Fruit fly (Drosophila melanogaster) whole organism, embryonic: ENCODE measurements around the gene CG12659.

Experiments used
- B-H2 ChIP-seq: fragments of 200-800 bp; sonication (Bioruptor generic); optimal IDR thresholded peaks from 2 replicates; lab custom pipeline; 2018; ENCODE audit warnings: missing biosample characterization, mild to moderate bottlenecking, missing genetic modification characterization
- Bdp1 ChIP-seq: fragments of 200-800 bp; sonication (Bioruptor generic); optimal IDR thresholded peaks from 3 replicates; lab custom pipeline; 2016; ENCODE audit warnings: missing biosample characterization, missing genetic modification characterization
- CG10321 ChIP-seq: fragments of 200-800 bp; sonication (Bioruptor generic); IDR thresholded peaks from 2 replicates; pipeline ENCODE4 v1.3.6; 2022; ENCODE audit warnings: missing biosample characterization, missing genetic modification characterization
- CG10431 ChIP-seq: fragments of 200-800 bp; sonication (Bioruptor generic); optimal IDR thresholded peaks from 3 replicates; lab custom pipeline; 2018; ENCODE audit warnings: missing biosample characterization, mild to moderate bottlenecking, missing genetic modification characterization
- CG11085 ChIP-seq: fragments of 200-800 bp; sonication (Bioruptor generic); IDR thresholded peaks from 2 replicates; pipeline ENCODE4 v1.3.6; 2022; ENCODE audit warnings: missing biosample characterization, missing genetic modification characterization
- CG12391 ChIP-seq: fragments of 200-800 bp; sonication (Bioruptor generic); optimal IDR thresholded peaks from 3 replicates; lab custom pipeline; 2018; ENCODE audit warnings: missing biosample characterization, mild to moderate bottlenecking, missing genetic modification characterization, moderate library complexity
- CG13775 ChIP-seq: fragments of 200-800 bp; sonication (Bioruptor generic); optimal IDR thresholded peaks from 3 replicates; lab custom pipeline; 2017; ENCODE audit warnings: missing biosample characterization, mild to moderate bottlenecking, missing genetic modification characterization
- CG18011 ChIP-seq: fragments of 200-800 bp; sonication (Bioruptor generic); optimal IDR thresholded peaks from 2 replicates; lab custom pipeline; 2017; ENCODE audit warnings: missing biosample characterization, missing genetic modification characterization, mild to moderate bottlenecking, moderate library complexity, missing genotype
- CG2202 ChIP-seq: fragments of 200-800 bp; sonication (Bioruptor generic); optimal IDR thresholded peaks from 2 replicates; lab custom pipeline; 2018; ENCODE audit warnings: missing biosample characterization, mild to moderate bottlenecking, missing genetic modification characterization
- CG33213 ChIP-seq: fragments of 200-800 bp; sonication (Bioruptor generic); optimal IDR thresholded peaks from 3 replicates; lab custom pipeline; 2016; ENCODE audit warnings: missing biosample characterization, missing genetic modification characterization
- CG34422 ChIP-seq: fragments of 200-800 bp; sonication (Bioruptor generic); IDR thresholded peaks from 3 replicates; pipeline ENCODE4 v1.3.6; 2022; ENCODE audit warnings: missing biosample characterization, missing genetic modification characterization
- CG3995 ChIP-seq: fragments of 200-800 bp; sonication (Bioruptor generic); optimal IDR thresholded peaks from 3 replicates; lab custom pipeline; 2016; ENCODE audit warnings: missing biosample characterization, missing genetic modification characterization
- CG4404 ChIP-seq: fragments of 200-800 bp; sonication (Bioruptor generic); IDR thresholded peaks from 2 replicates; pipeline ENCODE4 v1.3.6; 2022; ENCODE audit warnings: missing biosample characterization, missing genetic modification characterization
- CG5180 ChIP-seq: fragments of 200-800 bp; sonication (Bioruptor generic); optimal IDR thresholded peaks from 3 replicates; lab custom pipeline; 2017; ENCODE audit warnings: missing biosample characterization, missing genetic modification characterization, mild to moderate bottlenecking, moderate library complexity, missing genetic modification reagents
- CG8089 ChIP-seq: fragments of 200-800 bp; sonication (Bioruptor generic); optimal IDR thresholded peaks from 3 replicates; lab custom pipeline; 2016; ENCODE audit warnings: missing biosample characterization, missing genetic modification characterization
- CG8765 ChIP-seq: fragments of 200-800 bp; sonication (Bioruptor generic); IDR thresholded peaks from 2 replicates; pipeline ENCODE4 v1.3.6; 2022; ENCODE audit warnings: missing biosample characterization, missing genetic modification characterization
- CG8924 ChIP-seq: fragments of 200-800 bp; optimal IDR thresholded peaks from 3 replicates; lab custom pipeline; 2019; ENCODE audit warnings: missing biosample characterization, mild to moderate bottlenecking, missing genetic modification characterization, moderate library complexity
- CG9609 ChIP-seq: fragments of 200-800 bp; sonication (Bioruptor generic); optimal IDR thresholded peaks from 3 replicates; lab custom pipeline; 2016; ENCODE audit warnings: missing biosample characterization, missing genetic modification characterization
- D19A ChIP-seq: fragments of 200-800 bp; optimal IDR thresholded peaks from 3 replicates; lab custom pipeline; 2019; ENCODE audit warnings: missing biosample characterization, mild to moderate bottlenecking, missing genetic modification characterization, moderate library complexity
- HHEX ChIP-seq: fragments of 200-800 bp; sonication (Bioruptor generic); optimal IDR thresholded peaks from 3 replicates; lab custom pipeline; 2017; ENCODE audit warnings: missing biosample characterization, mild to moderate bottlenecking, missing genetic modification characterization, missing genetic modification reagents
- Hand ChIP-seq: fragments of 200-800 bp; sonication (Bioruptor generic); optimal IDR thresholded peaks from 2 replicates; lab custom pipeline; 2017; ENCODE audit warnings: mild to moderate bottlenecking, missing biosample characterization, missing genetic modification reagents, missing genetic modification characterization
- Hmx ChIP-seq: fragments of 200-800 bp; sonication (Bioruptor generic); optimal IDR thresholded peaks from 2 replicates; lab custom pipeline; 2016; ENCODE audit warnings: missing biosample characterization, missing genetic modification characterization
- Hr78 ChIP-seq, 2 experiments: fragments of 200-800 bp in 1 of 2; fragments of >200 bp in 1 of 2; sonication (Bioruptor generic) in 1 of 2; optimal IDR thresholded peaks; 2 replicates each; lab custom pipeline; 2017 to 2019; ENCODE audit warnings: missing biosample characterization in 2 of 2, missing genetic modification characterization in 2 of 2, mild to moderate bottlenecking in 1 of 2, moderate library complexity in 1 of 2
- MESR4 ChIP-seq: fragments of 200-800 bp; sonication (Bioruptor generic); optimal IDR thresholded peaks from 2 replicates; lab custom pipeline; 2018; ENCODE audit warnings: missing biosample characterization, mild to moderate bottlenecking, missing genetic modification characterization, moderate library complexity
- Oaz ChIP-seq: fragments of 200-800 bp; sonication (Bioruptor generic); IDR thresholded peaks from 2 replicates; pipeline ENCODE4 v1.3.6; 2022; ENCODE audit warnings: missing biosample characterization, missing genetic modification characterization
- Sry-β ChIP-seq: fragments of 200-800 bp; sonication (Bioruptor generic); optimal IDR thresholded peaks from 2 replicates; lab custom pipeline; 2018; ENCODE audit warnings: missing biosample characterization, mild to moderate bottlenecking, missing genetic modification characterization, moderate library complexity
- Tbp ChIP-seq: fragments of >200 bp; optimal IDR thresholded peaks from 2 replicates; lab custom pipeline; 2018; ENCODE audit warnings: missing biosample characterization, missing genetic modification characterization
- Vsx1 ChIP-seq: fragments of 200-800 bp; sonication (Bioruptor generic); optimal IDR thresholded peaks from 2 replicates; lab custom pipeline; 2017; ENCODE audit warnings: missing biosample characterization, mild to moderate bottlenecking, missing genetic modification characterization, missing genetic modification reagents
- ara ChIP-seq: fragments of 200-800 bp; sonication (Bioruptor generic); IDR thresholded peaks from 2 replicates; pipeline ENCODE4 v1.3.6; 2022; ENCODE audit warnings: missing biosample characterization, missing genetic modification characterization
- bbx ChIP-seq: fragments of 200-800 bp; sonication (Bioruptor generic); IDR thresholded peaks from 2 replicates; pipeline ENCODE4 v1.3.6; 2022; ENCODE audit warnings: missing biosample characterization, missing genetic modification characterization; ENCODE audit not compliant: partially characterized antibody
- bcd ChIP-seq: fragments of 200-800 bp; sonication (Bioruptor generic); optimal IDR thresholded peaks from 2 replicates; lab custom pipeline; 2017; ENCODE audit warnings: missing biosample characterization, mild to moderate bottlenecking, missing genetic modification characterization
- cad ChIP-seq: fragments of >200 bp; optimal IDR thresholded peaks from 2 replicates; lab custom pipeline; 2017; ENCODE audit warnings: missing biosample characterization, missing genetic modification characterization
- cg ChIP-seq: fragments of 200-800 bp; sonication (Bioruptor generic); optimal IDR thresholded peaks from 3 replicates; lab custom pipeline; 2019; ENCODE audit warnings: missing biosample characterization, mild to moderate bottlenecking, missing genetic modification characterization, moderate library complexity
- crol ChIP-seq: fragments of 200-800 bp; sonication (Bioruptor generic); IDR thresholded peaks from 2 replicates; pipeline ENCODE4 v1.3.6; 2022; ENCODE audit warnings: missing biosample characterization, missing genetic modification characterization
- cwo ChIP-seq: fragments of 200-800 bp; sonication (Bioruptor generic); optimal IDR thresholded peaks from 3 replicates; lab custom pipeline; 2017; ENCODE audit warnings: missing biosample characterization, missing genetic modification characterization, mild to moderate bottlenecking, moderate library complexity, missing genetic modification reagents
- ems ChIP-seq: fragments of 200-800 bp; sonication (Bioruptor generic); optimal IDR thresholded peaks from 3 replicates; lab custom pipeline; 2016; ENCODE audit warnings: missing biosample characterization, missing genetic modification characterization
- en ChIP-seq: fragments of 200-800 bp; sonication (Bioruptor generic); optimal IDR thresholded peaks from 2 replicates; lab custom pipeline; 2016; ENCODE audit warnings: missing biosample characterization, missing genetic modification characterization
- eve ChIP-seq, 2 experiments: fragments of >200 bp; optimal IDR thresholded peaks; 2 replicates each; lab custom pipeline; 2017; ENCODE audit warnings: missing biosample characterization in 2 of 2, missing genetic modification characterization in 2 of 2
- gem ChIP-seq: fragments of 200-800 bp; sonication (Bioruptor generic); optimal IDR thresholded peaks from 2 replicates; lab custom pipeline; 2019; ENCODE audit warnings: missing biosample characterization, mild to moderate bottlenecking, missing genetic modification characterization, moderate library complexity
- grau ChIP-seq: fragments of 200-800 bp; optimal IDR thresholded peaks from 3 replicates; lab custom pipeline; 2019; ENCODE audit warnings: missing biosample characterization, mild to moderate bottlenecking, missing genetic modification characterization, moderate library complexity
- gt ChIP-seq: fragments of 200-800 bp; sonication (Bioruptor generic); IDR thresholded peaks from 2 replicates; pipeline ENCODE4 v1.3.6; 2022; ENCODE audit warnings: missing biosample characterization, missing genetic modification characterization
- h ChIP-seq: fragments of >200 bp; optimal IDR thresholded peaks from 2 replicates; lab custom pipeline; 2017
- hkb ChIP-seq, 2 experiments: fragments of 200-800 bp in 1 of 2; fragments of >200 bp in 1 of 2; sonication (Bioruptor generic) in 1 of 2; IDR thresholded peaks in 1 of 2; optimal IDR thresholded peaks in 1 of 2; 2 replicates each; pipeline versions ENCODE4 v1.3.6 to Lab custom; 2017 to 2022; ENCODE audit warnings: missing biosample characterization in 1 of 2, missing genetic modification characterization in 1 of 2
- lilli ChIP-seq: fragments of 200-800 bp; sonication (Bioruptor generic); optimal IDR thresholded peaks from 3 replicates; lab custom pipeline; 2016; ENCODE audit warnings: missing biosample characterization, missing genetic modification characterization
- pros ChIP-seq: fragments of 200-800 bp; sonication (Bioruptor generic); optimal IDR thresholded peaks from 3 replicates; lab custom pipeline; 2019; ENCODE audit warnings: missing biosample characterization, mild to moderate bottlenecking, missing genetic modification characterization, moderate library complexity
- psq ChIP-seq: fragments of 200-800 bp; sonication (Bioruptor generic); optimal IDR thresholded peaks from 2 replicates; lab custom pipeline; 2017; ENCODE audit warnings: missing biosample characterization, missing genetic modification characterization
- schlank ChIP-seq: fragments of 200-800 bp; sonication (Bioruptor generic); optimal IDR thresholded peaks from 2 replicates; lab custom pipeline; 2018; ENCODE audit warnings: missing biosample characterization, mild to moderate bottlenecking, missing genetic modification characterization
- tin ChIP-seq: fragments of 200-800 bp; sonication (Bioruptor generic); optimal IDR thresholded peaks from 3 replicates; lab custom pipeline; 2016; ENCODE audit warnings: missing biosample characterization, missing genetic modification characterization
- tup ChIP-seq: fragments of 200-800 bp; sonication (Bioruptor generic); optimal IDR thresholded peaks from 2 replicates; lab custom pipeline; 2016; ENCODE audit warnings: missing biosample characterization, mild to moderate bottlenecking, missing genetic modification characterization, moderate library complexity
- tx ChIP-seq: fragments of 200-800 bp; sonication (Bioruptor generic); optimal IDR thresholded peaks from 2 replicates; lab custom pipeline; 2016; ENCODE audit warnings: missing biosample characterization, missing genetic modification characterization
- unpg ChIP-seq: fragments of 200-800 bp; sonication (Bioruptor generic); optimal IDR thresholded peaks from 3 replicates; lab custom pipeline; 2018; ENCODE audit warnings: missing biosample characterization, mild to moderate bottlenecking, missing genetic modification characterization, moderate library complexity

Gene CG12659

DNA sequence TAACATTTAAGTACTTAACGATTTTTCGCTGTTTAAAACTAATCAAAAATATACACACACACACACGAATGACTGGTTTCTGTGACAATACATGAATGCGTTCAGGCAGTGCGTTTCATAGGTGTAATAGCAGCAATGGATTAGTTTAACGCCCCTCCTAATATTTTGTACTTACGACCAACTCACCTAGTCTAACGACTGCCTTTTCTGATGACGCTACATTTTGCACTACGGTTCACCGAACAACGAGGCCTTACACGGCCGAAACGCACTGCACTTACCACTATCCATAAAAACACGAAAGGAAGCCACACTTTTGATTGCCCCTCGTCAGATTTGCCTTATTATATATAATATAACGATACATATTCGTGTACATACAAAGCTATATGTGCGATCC is 9.6 kb upstream of the CG12659 start (continued):
- no peak for TF ChIP-seq CG8089
- TF ChIP-seq bcd (GFP tag; lab: Kevin White, UChicago) = no peak
- no peak for TF ChIP-seq bbx (GFP tag; lab: Robert Waterston, UW)
- no peak for TF ChIP-seq gem (tag; lab: Kevin White, UChicago)
- no peak for TF ChIP-seq Tbp
- TF ChIP-seq Bdp1 (GFP tag; lab: Kevin White, UChicago) = no peak
- peak; percentile 20 for TF ChIP-seq CG12391 (tag; lab: Kevin White, UChicago)
- peak; percentile 38 for TF ChIP-seq lilli (GFP tag; lab: Kevin White, UChicago)
- TF ChIP-seq cad (GFP tag; lab: Kevin White, UChicago) = no peak
- TF ChIP-seq MESR4 (GFP tag; lab: Kevin White, UChicago) = no peak
- no peak for TF ChIP-seq CG3995
- no peak for TF ChIP-seq CG18011 (GFP tag; lab: Kevin White, UChicago)
- TF ChIP-seq cwo (GFP tag; lab: Kevin White, UChicago) = no peak
- TF ChIP-seq CG8924 (tag; lab: Kevin White, UChicago) = peak; percentile 24
- no peak for TF ChIP-seq CG33213 (GFP tag; lab: Kevin White, UChicago)
- TF ChIP-seq B-H2 = no peak
- TF ChIP-seq CG11085 (GFP tag; lab: Robert Waterston, UW) = no peak
- TF ChIP-seq schlank (tag; lab: Kevin White, UChicago) = no peak
- TF ChIP-seq CG8765 (GFP tag; lab: Robert Waterston, UW) = peak; percentile 14; the same call in 1 of the 2 replicates
- no peak for TF ChIP-seq Hmx
- TF ChIP-seq unpg = no peak
- no peak for TF ChIP-seq crol (GFP tag; lab: Robert Waterston, UW)
- no peak for TF ChIP-seq Sry-β (GFP tag; lab: Kevin White, UChicago)
- TF ChIP-seq Hr78 (GFP tag; optimal IDR thresholded peaks at IDR 0.05; lab: Kevin White, UChicago) = no peak
- 0 out of 3 replicates have a peak, but pooled peaks have one; percentile 34 for TF ChIP-seq CG34422 (GFP tag; lab: Robert Waterston, UW)
- no peak for TF ChIP-seq pros (GFP tag; lab: Kevin White, UChicago)
- TF ChIP-seq ems (GFP tag; lab: Kevin White, UChicago) = peak; percentile 23
- TF ChIP-seq CG4404 (GFP tag; lab: Robert Waterston, UW) = peak; percentile 63
- no peak for TF ChIP-seq hkb (optimal IDR thresholded peaks at IDR 0.05; lab: Kevin White, UChicago)
- TF ChIP-seq hkb (GFP tag; IDR thresholded peaks at IDR 0.05; lab: Robert Waterston, UW) = peak; percentile 63; the same call in 1 of the 2 replicates
- no peak for TF ChIP-seq CG2202 (tag; lab: Kevin White, UChicago)
- no peak for TF ChIP-seq Vsx1
- no peak for TF ChIP-seq cg (GFP tag; lab: Kevin White, UChicago)
- TF ChIP-seq CG13775 (GFP tag; lab: Kevin White, UChicago) = peak; percentile 5
- TF ChIP-seq HHEX (GFP tag; lab: Kevin White, UChicago) = peak; percentile 40
- TF ChIP-seq CG10431 (GFP tag; lab: Kevin White, UChicago) = no peak
- peak; percentile 21 for TF ChIP-seq tin
- TF ChIP-seq CG10321 = no peak
- no peak for TF ChIP-seq h
- no peak for TF ChIP-seq Hand (GFP tag; lab: Kevin White, UChicago)
- peak; percentile 34; the same call in 1 of the 2 replicates for TF ChIP-seq ara (GFP tag; lab: Robert Waterston, UW)
- TF ChIP-seq Oaz = no peak
- TF ChIP-seq tx = no peak
- no peak for TF ChIP-seq D19A
- TF ChIP-seq en = no peak
- no peak for TF ChIP-seq gt (GFP tag; lab: Robert Waterston, UW)
- TF ChIP-seq eve (GFP tag; optimal IDR thresholded peaks at IDR 0.05; lab: Kevin White, UChicago) = no peak
- no peak for TF ChIP-seq tup (GFP tag; lab: Kevin White, UChicago)
- no peak for TF ChIP-seq psq (GFP tag; lab: Kevin White, UChicago)
- no peak for TF ChIP-seq CG9609 (GFP tag; lab: Kevin White, UChicago)
- no peak for TF ChIP-seq grau
- no peak for TF ChIP-seq CG5180 (GFP tag; lab: Kevin White, UChicago)
